Worm (Caenorhabditis elegans) whole organism, L4 larva: ENCODE data around the gene W05E10.2.
A peak's percentile ranks its signal among the peaks of the same experiment; 100 is the strongest.

Source experiments
- ces-1 ChIP-seq: fragments of 150-350 bp; sonication (generic microtip); optimal IDR thresholded peaks from 4 replicates; lab custom pipeline; 2014; ENCODE audit warnings: missing biosample characterization, missing genetic modification reagents, missing genetic modification characterization
- mdl-1 ChIP-seq, 2 experiments: fragments of 150-350 bp in 1 of 2; sonication (generic microtip) in 1 of 2; optimal IDR thresholded peaks; 2 replicates each; lab custom pipeline; 2014 to 2017; ENCODE audit warnings: missing biosample characterization in 2 of 2, missing genetic modification characterization in 2 of 2
- nhr-42 ChIP-seq: fragments of 200-800 bp; sonication (Bioruptor generic); IDR thresholded peaks from 2 replicates; pipeline ENCODE4 v1.3.6; 2022; ENCODE audit warnings: missing genetic modification characterization, missing compliant biosample characterization
- sdz-12 ChIP-seq: fragments of 200-800 bp; sonication (Bioruptor generic); optimal IDR thresholded peaks from 2 replicates; lab custom pipeline; 2018; ENCODE audit warnings: mild to moderate bottlenecking, missing genetic modification characterization, missing compliant biosample characterization
- zag-1 ChIP-seq: fragments of 150-350 bp; optimal IDR thresholded peaks from 2 replicates; lab custom pipeline; 2014; ENCODE audit warnings: missing biosample characterization, missing genetic modification characterization

- peak in 1 of 2 experiments; percentile 20 for TF ChIP-seq mdl-1 (tag; optimal IDR thresholded peaks at IDR 0.05; lab: Kevin White, UChicago)
- no peak for TF ChIP-seq ces-1
- TF ChIP-seq sdz-12 (GFP tag; lab: Kevin White, UChicago): no peak
- TF ChIP-seq nhr-42 (GFP tag; lab: Robert Waterston, UW): no peak
- no peak for TF ChIP-seq zag-1 (tag; lab: Kevin White, UChicago)
These were observed 38.5 kb upstream of the W05E10.2 start for ce11 chrV:11648435-11648834.
